Worm (Caenorhabditis elegans): ENCODE measurements around the gene ser-1.

Gene ser-1

ce11 chrX:16551318-16551717 lies 28.2 kb upstream of the ser-1 start (continued):
- TF ChIP-seq lin-35 (GFP tag; optimal IDR thresholded peaks at IDR 0.05) (peak in 1 of 2 experiments; percentile 61), efl-1 (optimal IDR thresholded peaks at IDR 0.05) (no peak), efl-1 (GFP tag; optimal IDR thresholded peaks at IDR 0.05 in 1 of 2) (no peak), ceh-82 (tag; optimal IDR thresholded peaks at IDR 0.05) (no peak), nhr-71 (tag; optimal IDR thresholded peaks at IDR 0.05) (peak; percentile 53), mdl-1 (tag; optimal IDR thresholded peaks at IDR 0.05) (peak in 1 of 2 experiments; percentile 30), xbp-1 (tag; optimal IDR thresholded peaks at IDR 0.05) (no peak), fos-1 (tag; optimal IDR thresholded peaks at IDR 0.05) (no peak)

- TF ChIP-seq dpl-1 (GFP tag; optimal IDR thresholded peaks at IDR 0.05) (no peak), sox-4 (tag; optimal IDR thresholded peaks at IDR 0.05) (no peak), vab-15 (tag; optimal IDR thresholded peaks at IDR 0.05) (no peak), irx-1 (tag; optimal IDR thresholded peaks at IDR 0.05) (no peak), dsc-1 (tag; optimal IDR thresholded peaks at IDR 0.05) (peak; percentile 25), nhr-11 (tag; optimal IDR thresholded peaks at IDR 0.05) (no peak), tlp-1 (tag; optimal IDR thresholded peaks at IDR 0.05) (no peak), lin-14 (GFP tag; optimal IDR thresholded peaks at IDR 0.05) (peak; percentile 64), ama-1 (optimal IDR thresholded peaks at IDR 0.05) (no peak), nhr-85 (tag) (no peak), ces-1 (GFP tag; optimal IDR thresholded peaks at IDR 0.05) (no peak), nhr-20 (tag; optimal IDR thresholded peaks at IDR 0.05) (peak; percentile 25), fos-1 (tag; optimal IDR thresholded peaks at IDR 0.05) (no peak), efl-1 (optimal IDR thresholded peaks at IDR 0.05) (peak in 1 of 2 experiments; percentile 6), efl-1 (GFP tag; optimal IDR thresholded peaks at IDR 0.05 in 1 of 2) (no peak), lsy-2 (tag; optimal IDR thresholded peaks at IDR 0.05) (peak in 1 of 2 experiments; percentile 20), ceh-82 (tag; optimal IDR thresholded peaks at IDR 0.05) (peak in 1 of 3 experiments; percentile 19), snpc-4 (tag; optimal IDR thresholded peaks at IDR 0.05) (no peak), nhr-19 (GFP tag; conservative IDR thresholded peaks at IDR 0.05) (no peak), snu-23 (GFP tag; optimal IDR thresholded peaks at IDR 0.05) (peak; percentile 17), nhr-71 (tag; optimal IDR thresholded peaks at IDR 0.05) (peak; percentile 48), xbp-1 (tag; optimal IDR thresholded peaks at IDR 0.05) (no peak), ceh-63 (GFP tag; optimal IDR thresholded peaks at IDR 0.05) (no peak), C04F5.9 (tag; optimal IDR thresholded peaks at IDR 0.05) (no peak), nhr-237 (tag; optimal IDR thresholded peaks at IDR 0.05) (no peak), rnt-1 (tag; optimal IDR thresholded peaks at IDR 0.05) (no peak), ceh-8 (GFP tag; optimal IDR thresholded peaks at IDR 0.05) (peak; percentile 9), sptf-1 (tag; optimal IDR thresholded peaks at IDR 0.05) (no peak), elt-2 (tag; optimal IDR thresholded peaks at IDR 0.05) (peak; percentile 46)
Observed at ce11 chrX:16553845-16554426, 25.6 kb upstream of the ser-1 start, which contains the start of gene K08B5.2. Gene K08B5.2, minus strand, starts transcription at chrX:16553887.

- TF ChIP-seq ceh-90 (tag; optimal IDR thresholded peaks at IDR 0.05): no peak
- TF ChIP-seq blmp-1 (tag; optimal IDR thresholded peaks at IDR 0.05): peak; percentile 93
- TF ChIP-seq lin-13 (GFP tag; optimal IDR thresholded peaks at IDR 0.05): no peak
- TF ChIP-seq jun-1 (tag; optimal IDR thresholded peaks at IDR 0.05): no peak
- TF ChIP-seq xbp-1 (tag; optimal IDR thresholded peaks at IDR 0.05): no peak
- TF ChIP-seq nhr-20 (tag; optimal IDR thresholded peaks at IDR 0.05): no peak
- TF ChIP-seq nhr-85 (tag): peak; percentile 89
- peak; percentile 56 for TF ChIP-seq lin-14 (GFP tag; optimal IDR thresholded peaks at IDR 0.05)
Observed at ce11 chrX:16555726-16556125, 23.8 kb upstream of the ser-1 start.

- no peak for TF ChIP-seq efl-1 (optimal IDR thresholded peaks at IDR 0.05)
- TF ChIP-seq efl-1 (GFP tag; optimal IDR thresholded peaks at IDR 0.05 in 1 of 2): no peak
- no peak for TF ChIP-seq mdl-1 (tag; optimal IDR thresholded peaks at IDR 0.05)
- TF ChIP-seq mab-9 (GFP tag; IDR thresholded peaks at IDR 0.05): no peak
- TF ChIP-seq sox-4 (tag; optimal IDR thresholded peaks at IDR 0.05): no peak
- peak; percentile 50 for TF ChIP-seq blmp-1 (tag; optimal IDR thresholded peaks at IDR 0.05)
- TF ChIP-seq fkh-4 (tag; optimal IDR thresholded peaks at IDR 0.05; ENCODE audit: borderline replicate concordance): no peak
- no peak for TF ChIP-seq unc-130 (tag; optimal IDR thresholded peaks at IDR 0.05)
- TF ChIP-seq egl-13 (tag; optimal IDR thresholded peaks at IDR 0.05): no peak
- no peak for TF ChIP-seq nhr-11 (tag; optimal IDR thresholded peaks at IDR 0.05)
- no peak for TF ChIP-seq tlp-1 (tag; optimal IDR thresholded peaks at IDR 0.05)
- TF ChIP-seq nhr-76 (tag; optimal IDR thresholded peaks at IDR 0.05): no peak
- TF ChIP-seq snu-23 (GFP tag; optimal IDR thresholded peaks at IDR 0.05): no peak
- no peak for TF ChIP-seq fkh-8 (tag; optimal IDR thresholded peaks at IDR 0.05)
- no peak for TF ChIP-seq ceh-63 (GFP tag; optimal IDR thresholded peaks at IDR 0.05)
- TF ChIP-seq lin-14 (GFP tag; optimal IDR thresholded peaks at IDR 0.05): peak; percentile 13
- peak; percentile 40 for TF ChIP-seq dsc-1 (tag; optimal IDR thresholded peaks at IDR 0.05)
- no peak for TF ChIP-seq rnt-1 (tag; optimal IDR thresholded peaks at IDR 0.05)
- no peak for TF ChIP-seq nhr-77 (tag; optimal IDR thresholded peaks at IDR 0.05)
- TF ChIP-seq unc-30 (tag; optimal IDR thresholded peaks at IDR 0.05): no peak
- TF ChIP-seq nhr-237 (tag; optimal IDR thresholded peaks at IDR 0.05): no peak
- TF ChIP-seq lin-35 (GFP tag; optimal IDR thresholded peaks at IDR 0.05): no peak
- TF ChIP-seq nhr-85 (tag): peak; percentile 42
- peak in 4 of 6 experiments; percentile 18 to 69 (median 52) for TF ChIP-seq elt-3 (tag; optimal IDR thresholded peaks at IDR 0.05)
Observed at ce11 chrX:16558117-16558516, 21.4 kb upstream of the ser-1 start, which contains the start of gene K08B5.1. Gene K08B5.1, plus strand, starts transcription at chrX:16558434.
